Fruit fly (Drosophila melanogaster) ovary, adult (tissue): ENCODE measurements around the gene alien.

Experiments
- CG17801 ChIP-seq: fragments of 200-800 bp; optimal IDR thresholded peaks from 2 replicates; lab custom pipeline; 2019; ENCODE audit warnings: missing biosample characterization, mild to moderate bottlenecking, missing genetic modification characterization, moderate library complexity; ENCODE audit not compliant: partially characterized antibody

Gene alien

dm6 chr2L:8997285-8997684, at the start of gene alien, which contains the start of gene CG18661:
alien (minus strand) TSS chr2L:8997379.
CG18661 (plus strand) TSS chr2L:8997605.
- no peak for TF ChIP-seq CG17801 (GFP tag; lab: Kevin White, UChicago)

dm6 chr2L:9031736-9032135, 34.6 kb upstream of the alien start, which contains the start of gene CG9582:
CG9582 (minus strand) TSS chr2L:9031836.
- TF ChIP-seq CG17801 (GFP tag; lab: Kevin White, UChicago): no peak

dm6 chr2L:9026157-9026556, 29.0 kb upstream of the alien start:
- TF ChIP-seq CG17801 (GFP tag; lab: Kevin White, UChicago): no peak

- no peak for TF ChIP-seq CG17801 (GFP tag; lab: Kevin White, UChicago)
Observed at dm6 chr2L:9019438-9019837, 22.3 kb upstream of the alien start.

- no peak for TF ChIP-seq CG17801 (GFP tag; lab: Kevin White, UChicago)
Observed at dm6 chr2L:9013968-9014367, 16.8 kb upstream of the alien start, which contains the start of gene Rcd-1r. Rcd-1r (minus strand) TSS chr2L:9014068.

dm6 chr2L:9011543-9012238, 14.5 kb upstream of the alien start, which contains the start of gene CG13102:
CG13102 (plus strand) TSS chr2L:9012188.
- no peak for TF ChIP-seq CG17801 (GFP tag; lab: Kevin White, UChicago)

- no peak for TF ChIP-seq CG17801 (GFP tag; lab: Kevin White, UChicago)
Observed at dm6 chr2L:9010267-9010666, 13.1 kb upstream of the alien start, which contains the start of gene CG9568. CG9568 (plus strand) TSS chr2L:9010583.

- TF ChIP-seq CG17801 (GFP tag; lab: Kevin White, UChicago): no peak
Observed at dm6 chr2L:8998237-8998636, 1.1 kb upstream of the alien start, which contains the start of gene Try29F. Try29F (plus strand) TSS chr2L:8998537.

dm6 chr2L:8993650-8994441, 3.3 kb downstream of the alien start, which contains the start of gene CG17906:
CG17906 (plus strand) TSS chr2L:8994391.
- no peak for TF ChIP-seq CG17801 (GFP tag; lab: Kevin White, UChicago)

- TF ChIP-seq CG17801 (GFP tag; lab: Kevin White, UChicago): no peak
Observed at dm6 chr2L:8991583-8991982, 5.6 kb downstream of the alien start, which contains the start of gene CG9555. CG9555 (plus strand) TSS chr2L:8991735.

dm6 chr2L:8989037-8989591, 8.1 kb downstream of the alien start, which contains the start of gene rost:
rost (minus strand) TSS chr2L:8989539.
- peak; percentile 30 for TF ChIP-seq CG17801 (GFP tag; lab: Kevin White, UChicago)

dm6 chr2L:8987251-8987937, 9.8 kb downstream of the alien start:
- TF ChIP-seq CG17801 (GFP tag; lab: Kevin White, UChicago): no peak

dm6 chr2L:8984614-8985318, 12.4 kb downstream of the alien start, which contains the start of gene CG13101:
CG13101 (minus strand) TSS chr2L:8984872.
- TF ChIP-seq CG17801 (GFP tag; lab: Kevin White, UChicago): peak; percentile 93
